Fruit fly (Drosophila melanogaster) whole organism, prepupa: Measurements from ENCODE around the gene PpD3.

Experiments used
- CG16779 ChIP-seq: fragments of 200-800 bp; sonication (Bioruptor generic); optimal IDR thresholded peaks from 3 replicates; lab custom pipeline; 2017; ENCODE audit warnings: missing biosample characterization, mild to moderate bottlenecking, missing genetic modification characterization
- CG7368 ChIP-seq: fragments of 200-800 bp; sonication (Bioruptor generic); optimal IDR thresholded peaks from 3 replicates; lab custom pipeline; 2016; ENCODE audit warnings: missing biosample characterization, missing genetic modification characterization
- Gug ChIP-seq: fragments of 200-800 bp; sonication (Bioruptor generic); IDR thresholded peaks from 2 replicates; pipeline ENCODE4 v1.3.6; 2022; ENCODE audit warnings: missing biosample characterization, missing genetic modification characterization
- Hr38 ChIP-seq: sonication (Bioruptor generic); optimal IDR thresholded peaks from 2 replicates; lab custom pipeline; 2016; ENCODE audit warnings: missing biosample characterization, missing genetic modification characterization
- achi ChIP-seq: fragments of 200-800 bp; sonication (Bioruptor generic); optimal IDR thresholded peaks from 3 replicates; lab custom pipeline; 2016; ENCODE audit warnings: missing biosample characterization, missing genetic modification characterization
- dsx ChIP-seq: fragments of 200-800 bp; optimal IDR thresholded peaks from 3 replicates; lab custom pipeline; 2019; ENCODE audit warnings: missing biosample characterization, mild to moderate bottlenecking, missing genetic modification characterization, moderate library complexity; ENCODE audit not compliant: poor library complexity, severe bottlenecking
- pdm3 ChIP-seq: fragments of 200-800 bp; sonication (Bioruptor generic); optimal IDR thresholded peaks from 3 replicates; lab custom pipeline; 2016; ENCODE audit warnings: missing biosample characterization, missing genetic modification characterization

DNA sequence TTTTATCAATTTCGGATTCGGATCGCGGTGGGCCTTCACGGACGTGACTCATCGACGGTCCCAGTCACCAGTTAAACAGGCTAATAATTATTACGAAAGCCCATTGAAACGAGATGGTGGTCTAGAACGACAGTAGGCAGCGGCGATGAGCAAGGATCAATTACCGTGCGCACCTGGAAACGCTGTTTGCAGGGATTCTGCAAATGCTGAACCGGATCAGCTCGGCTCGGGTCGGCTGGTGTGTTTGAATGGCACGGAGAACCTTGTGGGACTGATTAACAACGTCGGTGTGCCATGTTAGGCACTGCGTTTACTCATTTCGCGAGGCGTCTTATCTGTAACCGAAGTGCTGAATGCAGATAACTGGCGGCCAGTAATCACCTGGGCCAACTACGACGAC lies 26.5 kb downstream of the PpD3 start, which contains the start of gene Whamy:
- TF ChIP-seq dsx (no peak), Hr38 (no peak), pdm3 (no peak), CG16779 (tag; lab: Kevin White, UChicago) (peak; percentile 12), CG7368 (GFP tag; lab: Kevin White, UChicago) (no peak), achi (no peak), Gug (GFP tag; lab: Robert Waterston, UW) (no peak)
